Worm (Caenorhabditis elegans): Measurements from ENCODE around the gene F58B4.6.

The F58B4.6 gene

DNA sequence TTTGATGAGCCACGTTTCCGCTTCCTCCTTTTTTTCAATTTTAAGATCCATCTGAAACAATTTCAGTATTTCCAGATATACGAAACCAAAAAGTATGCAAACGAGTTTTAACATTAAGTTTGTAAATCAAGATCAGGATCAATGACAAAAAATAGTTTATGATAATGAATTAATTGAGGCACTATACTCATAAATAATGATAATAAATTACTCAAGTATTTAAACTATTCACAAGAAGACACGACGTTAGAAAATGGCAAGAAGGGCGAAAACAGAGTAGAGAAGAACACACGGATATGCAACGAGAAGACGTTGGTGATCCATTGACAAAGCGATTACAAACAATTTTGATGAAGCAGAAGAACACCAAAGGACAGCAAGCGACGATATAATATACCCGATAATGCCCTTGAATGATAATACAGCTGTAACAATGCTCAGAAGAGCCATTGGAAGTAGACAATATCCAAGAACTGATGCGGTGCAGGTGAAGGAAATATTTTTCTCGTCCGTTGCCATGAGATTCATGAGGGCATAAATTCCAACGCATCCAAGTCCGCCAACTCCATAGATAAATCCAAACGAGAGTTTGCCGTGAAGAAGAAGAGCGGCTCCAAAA is 31.2 kb upstream of the F58B4.6 start, which contains the start of gene F32D8.4:
TSS of gene F32D8.4 (minus strand) at position 51 of the 619 bp plus-strand sequence.
- TF ChIP-seq ekl-4 (GFP tag; IDR thresholded peaks at IDR 0.05) (no peak), hlh-12 (tag; optimal IDR thresholded peaks at IDR 0.05) (no peak), egrh-3 (GFP tag; IDR thresholded peaks at IDR 0.05) (no peak), F57C9.4 (tag; optimal IDR thresholded peaks at IDR 0.05) (no peak), nfyb-1 (GFP tag; IDR thresholded peaks at IDR 0.05) (no peak), ceh-100 (GFP tag; IDR thresholded peaks at IDR 0.05) (no peak), nhr-179 (tag; optimal IDR thresholded peaks at IDR 0.05) (no peak), zfh-2 (GFP tag; conservative IDR thresholded peaks at IDR 0.05) (no peak), B0035.1 (tag; optimal IDR thresholded peaks at IDR 0.05) (no peak), F33H1.4 (GFP tag; IDR thresholded peaks at IDR 0.05) (no peak), ztf-22 (GFP tag; optimal IDR thresholded peaks at IDR 0.05) (no peak), K11D2.4 (GFP tag; IDR thresholded peaks at IDR 0.05) (no peak), B0019.2 (GFP tag; conservative IDR thresholded peaks at IDR 0.05) (no peak), die-1 (tag; optimal IDR thresholded peaks at IDR 0.05) (no peak)

DNA sequence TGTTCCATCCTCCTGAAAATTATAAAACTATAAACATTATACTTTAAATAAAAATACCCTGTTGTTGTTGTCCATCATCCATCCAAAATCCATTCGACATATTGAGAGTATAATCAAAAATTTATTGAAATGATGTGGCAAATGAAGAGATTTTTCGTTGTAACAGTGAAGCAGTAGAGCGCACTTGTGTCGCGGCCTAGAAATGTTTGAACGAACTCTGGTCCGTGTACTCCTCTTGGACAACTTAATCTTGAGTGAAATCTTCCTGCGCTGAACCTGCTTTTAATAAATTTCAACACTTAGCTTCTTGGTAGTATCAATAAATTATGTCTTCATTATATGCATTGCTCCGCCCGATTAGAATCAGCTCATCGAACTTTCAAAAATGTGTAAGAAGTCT is 30.2 kb upstream of the F58B4.6 start, which contains the start of the genes F32D8.14 and F32D8.5:
TSS of gene F32D8.14 (minus strand) at position 188 of the 400 bp plus-strand sequence.
TSS of gene F32D8.5 (plus strand) at position 200 of the 400 bp plus-strand sequence.
- TF ChIP-seq hsf-1 (GFP tag; IDR thresholded peaks at IDR 0.05) (no peak), bed-1 (GFP tag; IDR thresholded peaks at IDR 0.05) (no peak), egl-18 (GFP tag; IDR thresholded peaks at IDR 0.05) (no peak), nfya-2 (GFP tag; IDR thresholded peaks at IDR 0.05) (no peak), hmg-20 (GFP tag; IDR thresholded peaks at IDR 0.05) (no peak), Y95B8A.8 (GFP tag; IDR thresholded peaks at IDR 0.05) (no peak), tlf-1 (GFP tag; optimal IDR thresholded peaks at IDR 0.05) (no peak), D2030.7 (GFP tag; IDR thresholded peaks at IDR 0.05) (peak; percentile 69), atf-7 (tag; optimal IDR thresholded peaks at IDR 0.05) (no peak), nhr-80 (tag; optimal IDR thresholded peaks at IDR 0.05) (peak; percentile 32), lin-26 (GFP tag; IDR thresholded peaks at IDR 0.05) (no peak), akir-1 (GFP tag; optimal IDR thresholded peaks at IDR 0.05) (no peak), hlh-12 (tag; optimal IDR thresholded peaks at IDR 0.05) (no peak), Y56A3A.18 (GFP tag; IDR thresholded peaks at IDR 0.05) (0 out of 2 replicates have a peak, but pooled peaks have one; percentile 38), pha-4 (tag; optimal IDR thresholded peaks at IDR 0.05) (no peak), ztf-22 (GFP tag; optimal IDR thresholded peaks at IDR 0.05) (no peak), ztf-25 (GFP tag; IDR thresholded peaks at IDR 0.05) (0 out of 2 replicates have a peak, but pooled peaks have one; percentile 17), nhr-179 (tag; optimal IDR thresholded peaks at IDR 0.05) (no peak), ekl-4 (GFP tag; IDR thresholded peaks at IDR 0.05) (no peak), zim-3 (tag; optimal IDR thresholded peaks at IDR 0.05) (no peak), T07F8.4 (tag; optimal IDR thresholded peaks at IDR 0.05) (peak; percentile 5), ccch-3 (GFP tag; optimal IDR thresholded peaks at IDR 0.05) (peak; percentile 8), ztf-28 (GFP tag; IDR thresholded peaks at IDR 0.05) (peak; percentile 83; the same call in 1 of the 2 replicates), efl-1 (GFP tag; optimal IDR thresholded peaks at IDR 0.05) (peak; percentile 43), dox-1 (GFP tag; IDR thresholded peaks at IDR 0.05) (peak; percentile 81), aptf-3 (GFP tag; IDR thresholded peaks at IDR 0.05) (no peak), ztf-6 (GFP tag; IDR thresholded peaks at IDR 0.05) (no peak), Y79H2A.3 (GFP tag; conservative IDR thresholded peaks at IDR 0.05) (no peak), Y67H2A.10 (GFP tag; conservative IDR thresholded peaks at IDR 0.05) (no peak), ceh-100 (GFP tag; IDR thresholded peaks at IDR 0.05) (no peak), egl-44 (GFP tag; IDR thresholded peaks at IDR 0.05) (no peak), F22D6.2 (tag; optimal IDR thresholded peaks at IDR 0.05) (no peak), lsl-1 (GFP tag; optimal IDR thresholded peaks at IDR 0.05) (peak; percentile 30), ceh-58 (GFP tag; IDR thresholded peaks at IDR 0.05) (no peak), B0035.1 (tag; optimal IDR thresholded peaks at IDR 0.05) (no peak), nhr-90 (tag; optimal IDR thresholded peaks at IDR 0.05) (no peak), F57C9.4 (tag; optimal IDR thresholded peaks at IDR 0.05) (no peak), somi-1 (GFP tag; optimal IDR thresholded peaks at IDR 0.05) (no peak), C06A6.2 (GFP tag; conservative IDR thresholded peaks at IDR 0.05) (0 out of 2 replicates have a peak, but pooled peaks have one; percentile 25), snpc-3.4 (tag; optimal IDR thresholded peaks at IDR 0.05) (peak; percentile 70)

Measured in whole organism, young adult.